Fruit fly (Drosophila melanogaster) whole organism, embryonic: ENCODE measurements around the gene CG13603.

Experiments used
- Asciz ChIP-seq: fragments of 200-800 bp; sonication (Bioruptor generic); optimal IDR thresholded peaks from 2 replicates; lab custom pipeline; 2017; ENCODE audit warnings: missing biosample characterization, mild to moderate bottlenecking, missing genetic modification characterization, missing genetic modification reagents
- B-H1 ChIP-seq: fragments of 200-800 bp; sonication (Bioruptor generic); IDR thresholded peaks from 3 replicates; pipeline ENCODE4 v1.3.6; 2022; ENCODE audit warnings: missing biosample characterization, missing genetic modification characterization
- Bgb ChIP-seq: fragments of 200-800 bp; sonication (Bioruptor generic); IDR thresholded peaks from 2 replicates; pipeline ENCODE4 v1.3.6; 2022; ENCODE audit warnings: missing biosample characterization, missing genetic modification characterization; ENCODE audit not compliant: partially characterized antibody
- CG11093 ChIP-seq: fragments of 200-800 bp; sonication (Bioruptor generic); IDR thresholded peaks from 3 replicates; pipeline ENCODE4 v1.3.6; 2022; ENCODE audit warnings: missing biosample characterization, missing genetic modification characterization
- CG12219 ChIP-seq: fragments of 200-800 bp; sonication (Bioruptor generic); optimal IDR thresholded peaks from 3 replicates; lab custom pipeline; 2018; ENCODE audit warnings: missing biosample characterization, mild to moderate bottlenecking, missing genetic modification characterization
- CG13424 ChIP-seq: fragments of 200-800 bp; sonication (Bioruptor generic); optimal IDR thresholded peaks from 2 replicates; lab custom pipeline; 2019; ENCODE audit warnings: missing biosample characterization, mild to moderate bottlenecking, missing genetic modification characterization, moderate library complexity
- CG14014 ChIP-seq: fragments of 200-800 bp; sonication (Bioruptor generic); IDR thresholded peaks from 2 replicates; pipeline ENCODE4 v1.3.6; 2022; ENCODE audit warnings: missing biosample characterization, missing genetic modification characterization
- CG16779 ChIP-seq: fragments of 200-800 bp; sonication (Bioruptor generic); IDR thresholded peaks from 2 replicates; pipeline ENCODE4 v1.3.6; 2022; ENCODE audit warnings: missing biosample characterization, missing genetic modification characterization
- CG18262 ChIP-seq: fragments of 200-800 bp; optimal IDR thresholded peaks from 3 replicates; lab custom pipeline; 2019; ENCODE audit warnings: missing biosample characterization, mild to moderate bottlenecking, missing genetic modification characterization, moderate library complexity
- CG2712 ChIP-seq: fragments of 200-800 bp; optimal IDR thresholded peaks from 3 replicates; lab custom pipeline; 2019; ENCODE audit warnings: missing biosample characterization, mild to moderate bottlenecking, missing genetic modification characterization, moderate library complexity
- CG3407 ChIP-seq: fragments of 200-800 bp; sonication (Bioruptor generic); optimal IDR thresholded peaks from 2 replicates; lab custom pipeline; 2018; ENCODE audit warnings: missing biosample characterization, mild to moderate bottlenecking, missing genetic modification characterization
- CG3995 ChIP-seq: fragments of 200-800 bp; sonication (Bioruptor generic); optimal IDR thresholded peaks from 3 replicates; lab custom pipeline; 2016; ENCODE audit warnings: missing biosample characterization, missing genetic modification characterization
- CG4424 ChIP-seq: fragments of 200-800 bp; sonication (Bioruptor generic); optimal IDR thresholded peaks from 3 replicates; lab custom pipeline; 2016; ENCODE audit warnings: missing biosample characterization, missing genetic modification characterization
- CG7928 ChIP-seq: fragments of 200-800 bp; sonication (Bioruptor generic); optimal IDR thresholded peaks from 2 replicates; lab custom pipeline; 2017; ENCODE audit warnings: missing biosample characterization, mild to moderate bottlenecking, missing genetic modification characterization
- CG9437 ChIP-seq: fragments of 200-800 bp; sonication (Bioruptor generic); optimal IDR thresholded peaks from 2 replicates; lab custom pipeline; 2018; ENCODE audit warnings: missing biosample characterization, mild to moderate bottlenecking, missing genetic modification characterization
- CTCF ChIP-seq: fragments of 200-800 bp; sonication (Bioruptor generic); optimal IDR thresholded peaks from 2 replicates; lab custom pipeline; 2017; ENCODE audit warnings: missing biosample characterization, mild to moderate bottlenecking, missing genetic modification characterization, moderate library complexity
- HLH3B ChIP-seq: fragments of 200-800 bp; sonication (Bioruptor generic); IDR thresholded peaks from 2 replicates; pipeline ENCODE4 v1.3.6; 2022; ENCODE audit warnings: missing biosample characterization, missing genetic modification characterization
- Hand ChIP-seq: fragments of 200-800 bp; sonication (Bioruptor generic); optimal IDR thresholded peaks from 2 replicates; lab custom pipeline; 2017; ENCODE audit warnings: mild to moderate bottlenecking, missing biosample characterization, missing genetic modification reagents, missing genetic modification characterization
- Hr3 ChIP-seq: fragments of 200-800 bp; sonication (Bioruptor generic); optimal IDR thresholded peaks from 3 replicates; lab custom pipeline; 2016; ENCODE audit warnings: missing biosample characterization, missing genetic modification characterization
- Jarid2 ChIP-seq: fragments of 200-800 bp; sonication (Bioruptor generic); optimal IDR thresholded peaks from 3 replicates; lab custom pipeline; 2017; ENCODE audit warnings: mild to moderate bottlenecking, missing biosample characterization, missing genetic modification reagents, missing genetic modification characterization
- Meics ChIP-seq: fragments of 200-800 bp; sonication (Bioruptor generic); optimal IDR thresholded peaks from 2 replicates; lab custom pipeline; 2017; ENCODE audit warnings: missing biosample characterization, mild to moderate bottlenecking, missing genetic modification characterization
- PHDP ChIP-seq: fragments of 200-800 bp; sonication (Bioruptor generic); optimal IDR thresholded peaks from 3 replicates; lab custom pipeline; 2018; ENCODE audit warnings: missing biosample characterization, mild to moderate bottlenecking, missing genetic modification characterization, moderate library complexity
- Scr ChIP-seq: fragments of 200-800 bp; sonication (Bioruptor generic); IDR thresholded peaks from 2 replicates; pipeline ENCODE4 v1.3.6; 2022; ENCODE audit warnings: missing biosample characterization, missing genetic modification characterization; ENCODE audit not compliant: partially characterized antibody
- Stat92E ChIP-seq, 3 experiments: fragments of >200 bp in 2 of 3; fragments of 200-800 bp in 1 of 3; sonication (Bioruptor generic) in 1 of 3; optimal IDR thresholded peaks; 2 replicates each; lab custom pipeline; 2017 to 2019; ENCODE audit warnings: missing biosample characterization in 3 of 3, missing genetic modification characterization in 3 of 3, mild to moderate bottlenecking in 1 of 3, moderate library complexity in 1 of 3
- Xbp1 ChIP-seq: fragments of 200-800 bp; sonication (Bioruptor generic); optimal IDR thresholded peaks from 3 replicates; lab custom pipeline; 2016; ENCODE audit warnings: missing biosample characterization, mild to moderate bottlenecking, missing genetic modification characterization
- Xrp1 ChIP-seq: fragments of 200-800 bp; sonication (Bioruptor generic); IDR thresholded peaks from 2 replicates; pipeline ENCODE4 v1.3.6; 2022; ENCODE audit warnings: missing biosample characterization, missing genetic modification characterization
- al ChIP-seq: fragments of 200-800 bp; sonication (Bioruptor generic); IDR thresholded peaks from 2 replicates; pipeline ENCODE4 v1.3.6; 2022; ENCODE audit warnings: missing biosample characterization, missing genetic modification characterization
- bbx ChIP-seq: fragments of 200-800 bp; sonication (Bioruptor generic); IDR thresholded peaks from 2 replicates; pipeline ENCODE4 v1.3.6; 2022; ENCODE audit warnings: missing biosample characterization, missing genetic modification characterization; ENCODE audit not compliant: partially characterized antibody
- bigmax ChIP-seq: fragments of 200-800 bp; sonication (Bioruptor generic); optimal IDR thresholded peaks from 2 replicates; lab custom pipeline; 2018; ENCODE audit warnings: missing biosample characterization, mild to moderate bottlenecking, missing genetic modification characterization
- bsh ChIP-seq, 2 experiments: fragments of 200-800 bp; sonication (Bioruptor generic); optimal IDR thresholded peaks; 2 replicates each; lab custom pipeline; 2017 to 2018; ENCODE audit warnings: mild to moderate bottlenecking in 2 of 2, missing biosample characterization in 2 of 2, missing genetic modification characterization in 2 of 2, moderate library complexity in 1 of 2
- caup ChIP-seq: fragments of 200-800 bp; sonication (Bioruptor generic); optimal IDR thresholded peaks from 3 replicates; lab custom pipeline; 2017; ENCODE audit warnings: missing biosample characterization, mild to moderate bottlenecking, missing genetic modification characterization, moderate library complexity; ENCODE audit not compliant: severe bottlenecking
- dimm ChIP-seq: fragments of 200-800 bp; sonication (Bioruptor generic); IDR thresholded peaks from 2 replicates; pipeline ENCODE4 v1.3.6; 2022; ENCODE audit warnings: missing biosample characterization, missing genetic modification characterization
- grn ChIP-seq: fragments of 200-800 bp; sonication (Bioruptor generic); optimal IDR thresholded peaks from 3 replicates; lab custom pipeline; 2017; ENCODE audit warnings: missing biosample characterization, missing genetic modification characterization
- ken ChIP-seq: fragments of 200-800 bp; sonication (Bioruptor generic); IDR thresholded peaks from 3 replicates; pipeline ENCODE4 v1.3.6; 2022; ENCODE audit warnings: missing biosample characterization, missing genetic modification characterization
- pfk ChIP-seq: fragments of 200-800 bp; sonication (Bioruptor generic); optimal IDR thresholded peaks from 2 replicates; lab custom pipeline; 2018; ENCODE audit warnings: missing biosample characterization, mild to moderate bottlenecking, missing genetic modification characterization, moderate library complexity
- pita ChIP-seq: fragments of 200-800 bp; sonication (Bioruptor generic); optimal IDR thresholded peaks from 2 replicates; lab custom pipeline; 2017; ENCODE audit warnings: missing biosample characterization, mild to moderate bottlenecking, missing genetic modification characterization
- ro ChIP-seq: fragments of 200-800 bp; sonication (Bioruptor generic); IDR thresholded peaks from 2 replicates; pipeline ENCODE4 v1.3.6; 2022; ENCODE audit warnings: missing biosample characterization, missing genetic modification characterization
- sd ChIP-seq: fragments of 200-800 bp; sonication (Bioruptor generic); optimal IDR thresholded peaks from 3 replicates; lab custom pipeline; 2018; ENCODE audit warnings: missing biosample characterization, mild to moderate bottlenecking, missing genetic modification characterization, moderate library complexity
- sens ChIP-seq: fragments of 200-800 bp; sonication (Bioruptor generic); peaks from one replicate; lab custom pipeline; 2016; ENCODE audit warnings: missing biosample characterization, missing genetic modification characterization
- shn ChIP-seq: fragments of 200-800 bp; sonication (Bioruptor generic); optimal IDR thresholded peaks from 3 replicates; lab custom pipeline; 2016; ENCODE audit warnings: missing biosample characterization, missing genetic modification characterization
- sim ChIP-seq: fragments of 200-800 bp; sonication (Bioruptor generic); IDR thresholded peaks from 2 replicates; pipeline ENCODE4 v1.3.6; 2022; ENCODE audit warnings: missing biosample characterization, missing genetic modification characterization
- sisA ChIP-seq: fragments of 200-800 bp; sonication (Bioruptor generic); IDR thresholded peaks from 2 replicates; pipeline ENCODE4 v1.3.6; 2022; ENCODE audit warnings: missing biosample characterization, missing genetic modification characterization
- slbo ChIP-seq: fragments of 200-800 bp; sonication (Bioruptor generic); IDR thresholded peaks from 2 replicates; pipeline ENCODE4 v1.3.6; 2022; ENCODE audit warnings: missing biosample characterization, missing genetic modification characterization
- slp2 ChIP-seq: fragments of 200-800 bp; sonication (Bioruptor generic); optimal IDR thresholded peaks from 2 replicates; lab custom pipeline; 2016; ENCODE audit warnings: missing biosample characterization, missing genetic modification characterization
- sna ChIP-seq: fragments of 200-800 bp; sonication (Bioruptor generic); IDR thresholded peaks from 2 replicates; pipeline ENCODE4 v1.3.6; 2022; ENCODE audit warnings: missing biosample characterization, missing genetic modification characterization; ENCODE audit not compliant: partially characterized antibody
- ttk ChIP-seq: fragments of 200-800 bp; sonication (Bioruptor generic); IDR thresholded peaks from 2 replicates; pipeline ENCODE4 v2.1.2; 2022; ENCODE audit warnings: missing biosample characterization, missing genetic modification characterization
- wdn ChIP-seq: fragments of 200-800 bp; sonication (Bioruptor generic); IDR thresholded peaks from 2 replicates; pipeline ENCODE4 v1.3.6; 2022; ENCODE audit warnings: missing biosample characterization, missing genetic modification characterization

Gene CG13603

DNA sequence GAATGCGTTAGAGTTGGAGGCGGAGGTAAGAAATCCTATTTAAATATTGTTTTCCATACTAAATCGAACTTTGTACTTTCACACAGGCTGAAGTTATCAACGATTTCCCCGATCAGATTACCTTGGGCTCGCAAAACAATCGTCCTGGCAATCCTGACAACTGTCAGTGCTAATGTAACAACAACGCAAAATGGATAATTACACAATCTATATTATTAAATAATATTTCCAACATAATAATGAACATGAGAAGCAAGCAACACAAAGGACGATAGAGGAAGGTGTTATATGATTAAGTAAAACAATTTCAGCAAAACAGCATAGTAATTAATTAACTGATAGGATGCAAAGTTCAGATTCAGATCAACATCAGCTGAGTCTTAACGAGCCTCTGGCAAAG, 8.2 kb upstream of the CG13603 start (continued):
- no peak for TF ChIP-seq sim

DNA sequence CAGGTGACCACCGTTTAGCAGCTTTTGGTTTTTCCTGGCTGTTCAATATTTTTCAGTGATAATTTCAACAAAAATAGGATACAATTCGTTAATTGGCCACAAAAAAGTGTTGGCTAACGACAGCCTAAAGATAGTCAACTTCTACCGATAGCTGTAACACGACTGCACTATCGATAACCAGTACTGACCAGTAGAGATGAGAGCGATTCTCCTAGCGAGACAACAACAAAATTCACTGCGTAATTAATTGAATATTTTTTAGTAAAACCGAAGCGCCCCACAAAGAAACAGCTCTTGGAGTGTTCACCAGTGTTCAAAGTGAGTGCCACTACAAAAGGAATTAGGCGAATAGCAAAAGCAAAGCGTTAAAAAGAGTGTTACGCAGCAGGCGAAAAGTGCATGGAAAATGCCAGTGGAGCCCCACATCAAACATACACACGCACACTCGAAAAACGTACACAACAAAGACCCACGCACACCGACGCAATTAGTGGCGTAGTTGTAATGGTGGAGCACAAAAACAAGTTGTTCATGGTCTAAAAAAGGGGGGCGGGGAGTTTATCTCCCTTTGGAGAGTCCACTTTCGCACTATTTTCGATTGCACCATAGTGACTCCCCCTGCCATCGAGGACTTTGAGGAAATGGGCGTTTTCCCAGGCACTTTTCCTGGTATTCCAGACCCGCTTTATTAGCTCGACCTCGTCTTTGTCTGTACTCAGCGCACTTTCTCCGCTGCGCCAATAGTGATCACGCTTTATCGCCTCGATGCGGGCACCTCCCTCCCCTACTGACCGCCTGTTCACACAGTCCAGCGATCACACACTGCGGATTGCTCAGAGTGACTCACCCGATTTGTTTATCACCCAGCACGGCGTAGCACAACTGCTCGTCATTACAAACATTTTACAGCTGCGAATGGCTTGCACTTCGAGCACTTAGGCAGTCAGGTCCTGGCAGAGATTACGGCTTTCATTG, 6.7 kb upstream of the CG13603 start, which contains the start of the genes Epp and Rab7:
Gene Epp, minus strand, starts transcription at position 94 of the 975 bp plus-strand sequence.
Gene Rab7, plus strand, starts transcription at position 186 of the 975 bp plus-strand sequence.
- TF ChIP-seq CG3407 (GFP tag; lab: Kevin White, UChicago) (no peak), wdn (GFP tag; lab: Robert Waterston, UW) (no peak), sisA (GFP tag; lab: Robert Waterston, UW) (peak; percentile 22; the same call in 1 of the 2 replicates), ro (GFP tag; lab: Robert Waterston, UW) (no peak), HLH3B (GFP tag; lab: Robert Waterston, UW) (no peak), CG16779 (no peak), grn (peak; percentile 9), sna (GFP tag; lab: Robert Waterston, UW) (peak; percentile 80), dimm (GFP tag; lab: Robert Waterston, UW) (no peak), CG7928 (GFP tag; lab: Kevin White, UChicago) (no peak), Xbp1 (GFP tag; lab: Kevin White, UChicago) (peak; percentile 51), CG2712 (tag; lab: Kevin White, UChicago) (peak; percentile 43), bigmax (GFP tag; lab: Kevin White, UChicago) (no peak), CG9437 (GFP tag; lab: Kevin White, UChicago) (peak; percentile 22), ttk (no peak), Xrp1 (GFP tag; lab: Robert Waterston, UW) (0 out of 2 replicates have a peak, but pooled peaks have one; percentile 24), CG4424 (GFP tag; lab: Kevin White, UChicago) (no peak), bbx (peak; percentile 95), CG3995 (peak; percentile 53), CG11093 (no peak), Asciz (no peak), Scr (GFP tag; lab: Robert Waterston, UW) (peak; percentile 92), PHDP (tag; lab: Kevin White, UChicago) (peak; percentile 44), CG14014 (GFP tag; lab: Robert Waterston, UW) (0 out of 2 replicates have a peak, but pooled peaks have one; percentile 15), al (0 out of 2 replicates have a peak, but pooled peaks have one; percentile 22), Jarid2 (GFP tag; lab: Kevin White, UChicago) (no peak), B-H1 (GFP tag; lab: Robert Waterston, UW) (no peak), Stat92E (GFP tag; optimal IDR thresholded peaks at IDR 0.05; lab: Kevin White, UChicago) (no peak), bsh (GFP tag; optimal IDR thresholded peaks at IDR 0.05; lab: Kevin White, UChicago) (peak in 1 of 2 experiments; percentile 24), Meics (peak; percentile 27), sd (tag; lab: Kevin White, UChicago) (peak; percentile 92), sens (GFP tag; lab: Kevin White, UChicago) (peak; percentile 89), CG18262 (tag; lab: Kevin White, UChicago) (peak; percentile 15), pita (no peak), CG13424 (tag; lab: Kevin White, UChicago) (peak; percentile 19), CTCF (GFP tag; lab: Kevin White, UChicago) (peak; percentile 29), ken (GFP tag; lab: Robert Waterston, UW) (peak; percentile 53; the same call in 1 of the 3 replicates), shn (GFP tag; lab: Kevin White, UChicago) (peak; percentile 43), slbo (GFP tag; lab: Robert Waterston, UW) (peak; percentile 71), caup (peak; percentile 14), Hand (GFP tag; lab: Kevin White, UChicago) (no peak), Hr3 (GFP tag; lab: Kevin White, UChicago) (peak; percentile 39), slp2 (GFP tag; lab: Kevin White, UChicago) (peak; percentile 5), pfk (peak; percentile 2), Bgb (peak; percentile 96), CG12219 (GFP tag; lab: Kevin White, UChicago) (no peak)
